Worm (Caenorhabditis elegans): ENCODE measurements around the gene K02H11.9.

K02H11.9 gene

DNA sequence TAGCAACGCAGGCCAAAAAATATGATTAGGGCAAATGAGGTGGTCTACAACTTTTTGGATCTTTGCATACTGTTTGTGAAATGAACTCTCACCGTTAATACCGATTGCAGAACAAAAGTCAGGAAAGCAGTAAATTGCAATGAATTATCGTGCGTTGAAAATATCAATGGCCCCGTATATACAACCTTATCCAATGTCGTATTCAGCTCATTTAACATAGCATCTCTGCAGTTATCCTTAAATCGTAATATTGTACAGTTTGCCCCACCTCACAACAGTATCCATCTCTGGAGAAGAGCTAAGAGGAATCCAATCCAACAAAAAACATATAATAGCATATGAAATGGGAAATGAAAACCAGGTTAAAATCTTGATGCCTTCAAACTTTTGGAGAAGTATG, 4.4 kb downstream of the K02H11.9 start:
- no peak for TF ChIP-seq flh-1 (GFP tag; optimal IDR thresholded peaks at IDR 0.05)
- TF ChIP-seq mab-5 (tag; optimal IDR thresholded peaks at IDR 0.05), result no peak
- TF ChIP-seq ztf-11 (tag; optimal IDR thresholded peaks at IDR 0.05), result no peak
- no peak for TF ChIP-seq drap-1 (GFP tag; optimal IDR thresholded peaks at IDR 0.05)
- no peak for TF ChIP-seq lsy-2 (tag; optimal IDR thresholded peaks at IDR 0.05)

DNA sequence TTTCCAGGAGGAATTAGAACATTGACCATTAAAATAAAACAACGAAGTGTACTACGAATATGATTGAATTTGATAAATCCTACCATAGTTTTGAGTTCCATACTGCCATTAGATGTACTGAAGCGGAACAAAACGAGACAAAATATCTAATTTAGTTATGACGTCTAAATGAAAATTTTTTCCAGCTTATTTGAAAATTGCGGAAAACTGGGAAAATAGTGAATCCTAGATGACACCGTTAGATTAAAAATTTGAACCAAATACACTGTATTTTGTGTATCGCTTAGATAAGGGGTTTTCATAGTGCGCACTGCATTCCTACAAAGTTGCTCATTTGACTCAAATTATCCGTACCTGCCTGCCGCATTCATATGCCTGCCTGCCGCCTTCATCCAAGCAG, 5.7 kb downstream of the K02H11.9 start, which contains the start of gene K02H11.4:
Gene K02H11.4 (minus strand): TSS at position 101 of the 400 bp plus-strand sequence.
- TF ChIP-seq unc-62 (GFP tag; optimal IDR thresholded peaks at IDR 0.05) (no peak), pha-4 (tag; optimal IDR thresholded peaks at IDR 0.05) (no peak), unc-120 (tag; optimal IDR thresholded peaks at IDR 0.05; ENCODE audit: poor library complexity, severe bottlenecking) (no peak), nhr-237 (tag; optimal IDR thresholded peaks at IDR 0.05) (no peak), lin-13 (tag; optimal IDR thresholded peaks at IDR 0.05) (no peak), M03D4.4 (tag; optimal IDR thresholded peaks at IDR 0.05) (no peak), mab-5 (tag; optimal IDR thresholded peaks at IDR 0.05) (no peak), elt-3 (tag; optimal IDR thresholded peaks at IDR 0.05) (no peak), ham-2 (GFP tag; optimal IDR thresholded peaks at IDR 0.05) (no peak)

DNA sequence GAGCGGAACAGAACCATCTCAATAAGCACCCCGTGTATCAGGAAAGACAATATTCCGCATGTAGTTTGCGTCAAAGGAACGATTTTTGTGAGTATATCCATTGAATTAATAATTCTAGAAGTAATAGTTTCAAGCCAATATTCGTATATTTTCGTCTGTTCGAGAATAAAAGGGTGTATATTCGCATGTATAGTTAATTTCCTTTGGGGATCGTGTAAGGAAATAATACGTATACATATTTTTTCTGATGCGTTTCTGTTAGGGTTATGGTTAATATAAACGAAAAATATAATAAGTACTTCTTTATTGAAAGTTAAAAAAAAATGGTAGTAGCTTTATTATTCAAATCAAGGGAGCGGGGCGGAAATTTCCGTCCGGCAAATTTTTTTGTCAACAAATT, 8.9 kb downstream of the K02H11.9 start, which contains the start of gene str-236:
Gene str-236 (minus strand): TSS at position 101 of the 400 bp plus-strand sequence.
- TF ChIP-seq mls-2 (tag; optimal IDR thresholded peaks at IDR 0.05) (no peak), ham-2 (GFP tag; optimal IDR thresholded peaks at IDR 0.05) (no peak)

DNA sequence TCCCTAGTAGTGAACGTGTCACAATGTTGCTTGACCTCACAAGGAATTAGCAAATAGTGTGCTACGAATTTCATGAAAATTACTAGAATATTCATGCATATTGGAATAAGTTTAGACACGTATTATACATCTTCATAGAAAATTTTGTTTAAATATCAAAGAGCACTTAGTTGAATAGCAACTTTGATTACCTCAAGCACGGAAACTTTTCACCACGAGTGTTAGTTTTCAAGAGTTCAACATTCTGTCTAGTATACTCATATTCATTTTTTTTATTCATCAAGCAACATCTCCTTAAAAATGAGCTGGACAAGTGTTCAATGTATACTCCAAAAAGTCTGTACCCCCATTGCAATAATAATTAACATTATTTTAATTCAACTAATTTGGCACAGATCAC, 14.4 kb downstream of the K02H11.9 start, which contains the start of gene str-243:
Gene str-243 (plus strand): TSS at position 301 of the 400 bp plus-strand sequence.
- no peak for TF ChIP-seq lin-32 (GFP tag; optimal IDR thresholded peaks at IDR 0.05)
- TF ChIP-seq flh-1 (GFP tag; optimal IDR thresholded peaks at IDR 0.05), result no peak
- no peak for TF ChIP-seq hlh-1 (tag; optimal IDR thresholded peaks at IDR 0.05)

DNA sequence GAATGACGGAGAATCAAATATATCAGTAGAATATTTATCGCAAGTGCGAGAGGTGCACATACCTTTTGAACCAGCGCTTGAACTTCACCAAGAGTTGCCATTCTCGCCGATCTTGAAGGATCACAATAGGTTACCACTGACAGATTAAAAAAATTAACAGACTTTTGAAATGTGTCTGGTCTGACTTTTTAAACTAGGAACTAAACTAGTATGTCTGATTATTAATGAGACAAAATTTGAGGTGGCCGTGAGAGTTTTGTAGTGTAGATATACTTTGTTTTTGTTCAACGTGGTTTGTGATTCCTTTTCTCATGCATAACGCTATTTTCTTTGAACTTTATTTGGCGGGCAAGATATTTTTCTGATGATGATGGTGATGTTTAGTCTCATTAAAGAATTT, 15.0 kb downstream of the K02H11.9 start, which contains the start of gene str-240:
Gene str-240 (minus strand): TSS at position 101 of the 400 bp plus-strand sequence.
- no peak for TF ChIP-seq pha-4 (tag; optimal IDR thresholded peaks at IDR 0.05)
- no peak for TF ChIP-seq unc-62 (GFP tag; optimal IDR thresholded peaks at IDR 0.05)
- no peak for TF ChIP-seq nhr-12 (tag; optimal IDR thresholded peaks at IDR 0.05)
- no peak for TF ChIP-seq unc-120 (tag; optimal IDR thresholded peaks at IDR 0.05; ENCODE audit: poor library complexity, severe bottlenecking)
- no peak for TF ChIP-seq lin-32 (GFP tag; optimal IDR thresholded peaks at IDR 0.05)
- TF ChIP-seq drap-1 (GFP tag; optimal IDR thresholded peaks at IDR 0.05), result no peak
- TF ChIP-seq ham-2 (GFP tag; optimal IDR thresholded peaks at IDR 0.05), result no peak
- no peak for TF ChIP-seq ceh-43 (GFP tag; optimal IDR thresholded peaks at IDR 0.05)
- TF ChIP-seq unc-39 (tag; optimal IDR thresholded peaks at IDR 0.05), result no peak
- TF ChIP-seq tbx-8 (GFP tag; optimal IDR thresholded peaks at IDR 0.05), result no peak
- TF ChIP-seq zip-8 (tag; optimal IDR thresholded peaks at IDR 0.05), result no peak
- no peak for TF ChIP-seq sem-2 (GFP tag; optimal IDR thresholded peaks at IDR 0.05)
- TF ChIP-seq flh-1 (GFP tag; optimal IDR thresholded peaks at IDR 0.05), result no peak
- TF ChIP-seq ztf-11 (tag; optimal IDR thresholded peaks at IDR 0.05), result no peak
- no peak for TF ChIP-seq blmp-1 (tag; optimal IDR thresholded peaks at IDR 0.05)
- no peak for TF ChIP-seq bed-3 (GFP tag; optimal IDR thresholded peaks at IDR 0.05)

DNA sequence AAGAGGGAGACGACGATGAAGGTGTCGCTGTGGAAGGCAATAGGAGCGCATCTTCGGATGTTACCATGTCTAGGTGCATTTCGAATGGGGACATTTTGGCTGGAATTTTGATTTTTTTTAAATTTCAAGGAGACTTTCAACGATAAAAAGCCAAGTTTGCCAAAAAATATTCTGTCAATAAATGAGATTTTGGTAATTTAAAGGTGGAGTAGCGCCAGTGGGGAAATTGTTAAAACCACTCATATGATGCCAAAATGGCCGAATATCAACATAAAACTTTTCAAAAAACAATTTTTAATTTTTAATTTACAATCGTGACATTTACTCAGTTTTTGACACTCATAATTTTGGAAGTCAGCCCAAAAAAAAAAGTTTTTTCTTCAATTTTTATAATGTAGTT, 25.3 kb downstream of the K02H11.9 start, which contains the start of gene nhr-260:
Gene nhr-260 (minus strand): TSS at position 101 of the 400 bp plus-strand sequence.
- TF ChIP-seq flh-1 (GFP tag; optimal IDR thresholded peaks at IDR 0.05), result no peak
- no peak for TF ChIP-seq zip-8 (tag; optimal IDR thresholded peaks at IDR 0.05)
- TF ChIP-seq unc-62 (GFP tag; optimal IDR thresholded peaks at IDR 0.05), result no peak
- TF ChIP-seq blmp-1 (tag; optimal IDR thresholded peaks at IDR 0.05), result no peak
- no peak for TF ChIP-seq tbx-8 (GFP tag; optimal IDR thresholded peaks at IDR 0.05)
- no peak for TF ChIP-seq drap-1 (GFP tag; optimal IDR thresholded peaks at IDR 0.05)
- TF ChIP-seq ztf-11 (tag; optimal IDR thresholded peaks at IDR 0.05), result no peak
- no peak for TF ChIP-seq nhr-28 (tag; optimal IDR thresholded peaks at IDR 0.05)

DNA sequence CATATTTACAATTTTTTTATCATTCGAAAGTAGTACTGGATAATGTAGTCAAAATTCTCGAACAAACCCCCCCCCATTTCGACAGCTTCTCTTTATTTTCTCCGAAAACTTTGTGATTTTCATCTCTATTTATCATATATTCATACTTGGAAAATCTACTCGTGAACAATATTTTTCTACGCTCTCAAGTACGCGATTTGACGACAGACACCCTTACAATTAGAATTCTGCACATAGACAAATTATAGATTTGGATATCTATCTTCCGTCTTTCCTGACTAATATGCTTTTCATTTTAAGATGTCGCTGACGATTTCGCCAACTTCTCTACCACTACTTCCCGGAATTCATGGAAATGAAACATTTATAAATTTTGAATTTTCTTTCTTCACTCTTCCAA, 30.9 kb downstream of the K02H11.9 start, which contains the start of gene sru-28:
Gene sru-28 (plus strand): TSS at position 301 of the 400 bp plus-strand sequence.
- no peak for TF ChIP-seq snpc-4 (tag; optimal IDR thresholded peaks at IDR 0.05)
- no peak for TF ChIP-seq ztf-11 (tag; optimal IDR thresholded peaks at IDR 0.05)
- TF ChIP-seq flh-1 (GFP tag; optimal IDR thresholded peaks at IDR 0.05), result no peak
- TF ChIP-seq lin-13 (tag; optimal IDR thresholded peaks at IDR 0.05), result no peak

Data from whole organism, mixed stage, embryonic.